Worm (Caenorhabditis elegans) whole organism, early embryonic: Measurements from ENCODE around the gene Y49F6B.9.

Experiments
- F13C5.2 ChIP-seq: sonication (generic microtip); optimal IDR thresholded peaks from 2 replicates; lab custom pipeline; 2017; ENCODE audit warnings: mild to moderate bottlenecking, missing genetic modification characterization, inconsistent platforms, missing compliant biosample characterization
- ama-1 ChIP-seq: fragments of 150-350 bp; optimal IDR thresholded peaks from 2 replicates; lab custom pipeline; 2014
- tbx-11 ChIP-seq: fragments of 200-800 bp; sonication (Bioruptor generic); IDR thresholded peaks from 2 replicates; pipeline ENCODE4 v1.3.6; 2022; ENCODE audit warnings: missing genetic modification characterization, missing compliant biosample characterization

DNA sequence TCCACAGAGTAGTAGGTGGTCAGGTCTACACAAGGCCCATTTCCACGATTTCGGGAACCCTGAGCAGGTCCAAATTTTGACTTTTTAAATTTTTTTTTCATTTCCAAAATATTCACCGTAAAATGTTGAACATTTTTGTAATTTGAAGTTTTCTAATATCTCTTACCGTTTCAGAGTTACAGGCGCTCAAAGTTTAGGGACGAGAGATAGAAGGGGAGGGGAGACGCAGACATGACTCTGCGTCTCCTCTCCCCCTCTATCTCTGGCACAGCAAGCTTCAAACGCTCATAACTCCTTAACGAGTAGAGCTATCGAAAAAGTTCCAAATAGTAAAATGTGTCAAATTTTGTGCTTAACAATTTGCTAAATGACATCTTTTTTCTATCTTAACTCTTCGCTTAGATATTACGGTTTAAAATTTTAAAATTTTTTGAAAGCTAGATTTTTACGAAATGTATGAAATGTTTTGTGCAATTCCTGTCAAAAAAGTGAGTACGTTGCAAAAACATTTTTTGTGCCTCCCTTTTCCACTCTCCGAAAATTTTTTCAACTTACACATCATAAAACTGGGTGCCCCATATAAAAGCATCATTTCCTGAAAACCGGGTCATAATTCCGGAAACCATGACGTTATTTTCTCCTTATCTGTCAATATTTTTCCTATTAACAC is 16.3 kb upstream of the Y49F6B.9 start, which contains the start of the genes Y49F6B.14 and clec-125:
- TF ChIP-seq tbx-11 (GFP tag; lab: Robert Waterston, UW) (no peak), F13C5.2 (tag; lab: Kevin White, UChicago) (no peak), ama-1 (lab: Kevin White, UChicago) (no peak)
